Worm (Caenorhabditis elegans): ENCODE results near the gene picc-1.

- TF ChIP-seq ztf-16 (tag; optimal IDR thresholded peaks at IDR 0.05): no peak
- TF ChIP-seq elt-2 (tag; optimal IDR thresholded peaks at IDR 0.05): no peak
- TF ChIP-seq ceh-19 (GFP tag; optimal IDR thresholded peaks at IDR 0.05): no peak
- TF ChIP-seq hlh-8 (tag; optimal IDR thresholded peaks at IDR 0.05): no peak
- no peak for TF ChIP-seq hlh-13 (GFP tag; optimal IDR thresholded peaks at IDR 0.05)
- TF ChIP-seq pqm-1 (tag; optimal IDR thresholded peaks at IDR 0.05): no peak
- no peak for TF ChIP-seq ceh-30 (tag; optimal IDR thresholded peaks at IDR 0.05)
- no peak for TF ChIP-seq npax-4 (tag; optimal IDR thresholded peaks at IDR 0.05)
- no peak for TF ChIP-seq F13H6.1 (tag; optimal IDR thresholded peaks at IDR 0.05)
- TF ChIP-seq gmeb-2 (tag; optimal IDR thresholded peaks at IDR 0.05): no peak
- TF ChIP-seq ama-1 (optimal IDR thresholded peaks at IDR 0.05): no peak
- TF ChIP-seq ceh-34 (tag; optimal IDR thresholded peaks at IDR 0.05): peak; percentile 9
- TF ChIP-seq dmd-4 (tag; optimal IDR thresholded peaks at IDR 0.05; ENCODE audit: borderline replicate concordance): no peak
Observed at ce11 chrV:6018944-6019450, at the start of gene picc-1.
